Fruit fly (Drosophila melanogaster): ENCODE measurements around the gene Fbp1.

DNA sequence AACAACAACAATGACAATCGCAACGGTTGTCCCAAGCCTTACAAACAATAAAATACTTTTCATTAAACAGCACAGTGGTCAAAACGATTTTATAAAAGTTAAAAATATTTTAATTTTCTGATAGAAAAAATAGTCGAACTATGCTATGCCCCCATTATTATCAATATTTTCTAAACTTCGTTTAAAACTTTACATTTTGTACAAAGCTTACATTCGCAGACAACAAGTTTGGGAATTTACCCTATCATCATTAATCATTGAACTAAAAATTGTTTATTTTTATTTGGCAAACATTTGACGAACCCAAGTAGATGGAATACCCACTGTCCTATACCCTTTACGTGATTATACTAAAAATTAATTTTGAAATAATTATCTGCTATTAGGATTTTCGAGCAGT is 19.6 kb downstream of the Fbp1 start:
- TF ChIP-seq Dll (optimal IDR thresholded peaks at IDR 0.05) (no peak), psq (optimal IDR thresholded peaks at IDR 0.05) (no peak)

Data from whole organism.